Fruit fly (Drosophila melanogaster) whole organism, embryonic: ENCODE results near the gene Gli.

Source experiments
- Adf1 ChIP-seq: fragments of 200-800 bp; sonication (Bioruptor generic); IDR thresholded peaks from 2 replicates; pipeline ENCODE4 v1.3.6; 2022; ENCODE audit warnings: missing biosample characterization, missing genetic modification characterization
- Awh ChIP-seq: fragments of 200-800 bp; sonication (Bioruptor generic); IDR thresholded peaks from 2 replicates; pipeline ENCODE4, ENCODE4 v1.3.6; 2022; ENCODE audit warnings: missing biosample characterization, missing genetic modification characterization
- CG10366 ChIP-seq: fragments of 200-800 bp; sonication (Bioruptor generic); IDR thresholded peaks from 2 replicates; pipeline ENCODE4 v1.3.6; 2022; ENCODE audit warnings: missing biosample characterization, missing genetic modification characterization
- CG11695 ChIP-seq: fragments of 200-800 bp; sonication (Bioruptor generic); IDR thresholded peaks from 3 replicates; pipeline ENCODE4 v1.3.6; 2022; ENCODE audit warnings: missing biosample characterization, missing genetic modification characterization
- CG15073 ChIP-seq: fragments of 200-800 bp; sonication (Bioruptor generic); optimal IDR thresholded peaks from 2 replicates; lab custom pipeline; 2016; ENCODE audit warnings: missing biosample characterization, missing genetic modification characterization
- CG1603 ChIP-seq: fragments of 200-800 bp; sonication (Bioruptor generic); optimal IDR thresholded peaks from 2 replicates; lab custom pipeline; 2019; ENCODE audit warnings: missing biosample characterization, mild to moderate bottlenecking, missing genetic modification characterization, moderate library complexity
- CG17385 ChIP-seq: fragments of 200-800 bp; sonication (Bioruptor generic); optimal IDR thresholded peaks from 3 replicates; lab custom pipeline; 2018; ENCODE audit warnings: missing biosample characterization, mild to moderate bottlenecking, missing genetic modification characterization
- CG1792 ChIP-seq: fragments of 200-800 bp; sonication (Bioruptor generic); optimal IDR thresholded peaks from 2 replicates; lab custom pipeline; 2016; ENCODE audit warnings: missing biosample characterization, missing genetic modification characterization
- CG18011 ChIP-seq: fragments of 200-800 bp; sonication (Bioruptor generic); optimal IDR thresholded peaks from 2 replicates; lab custom pipeline; 2017; ENCODE audit warnings: missing biosample characterization, missing genetic modification characterization, mild to moderate bottlenecking, moderate library complexity, missing genotype
- CG18619 ChIP-seq: fragments of 200-800 bp; sonication (Bioruptor generic); optimal IDR thresholded peaks from 3 replicates; lab custom pipeline; 2017; ENCODE audit warnings: missing biosample characterization, mild to moderate bottlenecking, missing genetic modification characterization
- CG3065 ChIP-seq: fragments of 200-800 bp; sonication (Bioruptor generic); optimal IDR thresholded peaks from 2 replicates; lab custom pipeline; 2016; ENCODE audit warnings: missing biosample characterization, missing genetic modification characterization
- CG31388 ChIP-seq: fragments of 200-800 bp; sonication (Bioruptor generic); optimal IDR thresholded peaks from 2 replicates; lab custom pipeline; 2016; ENCODE audit warnings: missing biosample characterization, missing genetic modification characterization
- CG3847 ChIP-seq: fragments of 200-800 bp; sonication (Bioruptor generic); IDR thresholded peaks from 2 replicates; pipeline ENCODE4 v1.3.6; 2022; ENCODE audit warnings: missing biosample characterization, missing genetic modification characterization
- CG6175 ChIP-seq: fragments of 200-800 bp; sonication (Bioruptor generic); IDR thresholded peaks from 3 replicates; pipeline ENCODE4 v1.3.6; 2022; ENCODE audit warnings: missing biosample characterization, missing genetic modification characterization
- CG7987 ChIP-seq: fragments of 200-800 bp; sonication (Bioruptor generic); optimal IDR thresholded peaks from 2 replicates; lab custom pipeline; 2018; ENCODE audit warnings: missing biosample characterization, mild to moderate bottlenecking, missing genetic modification characterization, moderate library complexity
- CG9817 ChIP-seq: fragments of 200-800 bp; sonication (Bioruptor generic); optimal IDR thresholded peaks from 2 replicates; lab custom pipeline; 2018; ENCODE audit warnings: missing biosample characterization, mild to moderate bottlenecking, missing genetic modification characterization, moderate library complexity
- CHES-1-like ChIP-seq: fragments of 200-800 bp; sonication (Bioruptor generic); optimal IDR thresholded peaks from 2 replicates; lab custom pipeline; 2016; ENCODE audit warnings: missing biosample characterization, missing genetic modification characterization
- Dad ChIP-seq: fragments of 200-800 bp; sonication (Bioruptor generic); optimal IDR thresholded peaks from 3 replicates; lab custom pipeline; 2016; ENCODE audit warnings: missing biosample characterization, missing genetic modification characterization
- Dfd ChIP-seq, 2 experiments: fragments of >200 bp; optimal IDR thresholded peaks; 2 replicates each; lab custom pipeline; 2017; ENCODE audit warnings: missing biosample characterization in 2 of 2, missing genetic modification characterization in 2 of 2
- Dip3 ChIP-seq: fragments of 200-800 bp; sonication (Bioruptor generic); optimal IDR thresholded peaks from 3 replicates; lab custom pipeline; 2016; ENCODE audit warnings: missing biosample characterization, missing genetic modification characterization
- Ets97D ChIP-seq: fragments of 200-800 bp; sonication (Bioruptor generic); optimal IDR thresholded peaks from 3 replicates; lab custom pipeline; 2016; ENCODE audit warnings: missing biosample characterization, missing genetic modification characterization
- Fer3 ChIP-seq: fragments of 200-800 bp; sonication (Bioruptor generic); optimal IDR thresholded peaks from 2 replicates; lab custom pipeline; 2018; ENCODE audit warnings: missing biosample characterization, mild to moderate bottlenecking, missing genetic modification characterization, moderate library complexity
- HHEX ChIP-seq: fragments of 200-800 bp; sonication (Bioruptor generic); optimal IDR thresholded peaks from 3 replicates; lab custom pipeline; 2017; ENCODE audit warnings: missing biosample characterization, mild to moderate bottlenecking, missing genetic modification characterization, missing genetic modification reagents
- HLH54F ChIP-seq: fragments of 200-800 bp; sonication (Bioruptor generic); optimal IDR thresholded peaks from 3 replicates; lab custom pipeline; 2016; ENCODE audit warnings: missing biosample characterization, missing genetic modification characterization
- HmgD ChIP-seq: fragments of 200-800 bp; sonication (Bioruptor generic); optimal IDR thresholded peaks from 3 replicates; lab custom pipeline; 2016; ENCODE audit warnings: missing biosample characterization, missing genetic modification characterization
- Hmx ChIP-seq: fragments of 200-800 bp; sonication (Bioruptor generic); optimal IDR thresholded peaks from 2 replicates; lab custom pipeline; 2016; ENCODE audit warnings: missing biosample characterization, missing genetic modification characterization
- Jarid2 ChIP-seq: fragments of 200-800 bp; sonication (Bioruptor generic); optimal IDR thresholded peaks from 3 replicates; lab custom pipeline; 2017; ENCODE audit warnings: mild to moderate bottlenecking, missing biosample characterization, missing genetic modification reagents, missing genetic modification characterization
- Pdp1 ChIP-seq, 2 experiments: fragments of 200-800 bp; sonication (Bioruptor generic); optimal IDR thresholded peaks; 3 replicates each; lab custom pipeline; 2016; ENCODE audit warnings: missing biosample characterization in 2 of 2, missing genetic modification characterization in 2 of 2, mild to moderate bottlenecking in 1 of 2, moderate library complexity in 1 of 2
- Sry-δ ChIP-seq: fragments of 200-800 bp; sonication (Bioruptor generic); optimal IDR thresholded peaks from 2 replicates; lab custom pipeline; 2016; ENCODE audit warnings: missing biosample characterization, missing genetic modification characterization
- ac ChIP-seq: fragments of 200-800 bp; sonication (Bioruptor generic); optimal IDR thresholded peaks from 3 replicates; lab custom pipeline; 2017; ENCODE audit warnings: missing biosample characterization, mild to moderate bottlenecking, missing genetic modification characterization
- caup ChIP-seq: fragments of 200-800 bp; sonication (Bioruptor generic); optimal IDR thresholded peaks from 3 replicates; lab custom pipeline; 2017; ENCODE audit warnings: missing biosample characterization, mild to moderate bottlenecking, missing genetic modification characterization, moderate library complexity; ENCODE audit not compliant: severe bottlenecking
- corto ChIP-seq: fragments of 200-800 bp; sonication (Bioruptor generic); optimal IDR thresholded peaks from 2 replicates; lab custom pipeline; 2016; ENCODE audit warnings: missing biosample characterization, mild to moderate bottlenecking, missing genetic modification characterization, moderate library complexity
- crol ChIP-seq: fragments of 200-800 bp; sonication (Bioruptor generic); IDR thresholded peaks from 2 replicates; pipeline ENCODE4 v1.3.6; 2022; ENCODE audit warnings: missing biosample characterization, missing genetic modification characterization
- cwo ChIP-seq: fragments of 200-800 bp; sonication (Bioruptor generic); optimal IDR thresholded peaks from 3 replicates; lab custom pipeline; 2017; ENCODE audit warnings: missing biosample characterization, missing genetic modification characterization, mild to moderate bottlenecking, moderate library complexity, missing genetic modification reagents
- ewg ChIP-seq: fragments of 200-800 bp; sonication (Bioruptor generic); optimal IDR thresholded peaks from 3 replicates; lab custom pipeline; 2017; ENCODE audit warnings: mild to moderate bottlenecking, missing biosample characterization, missing genetic modification reagents, missing genetic modification characterization
- fd3F ChIP-seq: fragments of 200-800 bp; sonication (Bioruptor generic); optimal IDR thresholded peaks from 2 replicates; lab custom pipeline; 2018; ENCODE audit warnings: missing biosample characterization, mild to moderate bottlenecking, missing genetic modification characterization, moderate library complexity
- ftz-f1 ChIP-seq: fragments of 200-800 bp; sonication (Bioruptor generic); optimal IDR thresholded peaks from 2 replicates; lab custom pipeline; 2016; ENCODE audit warnings: missing biosample characterization, missing genetic modification characterization
- kni ChIP-seq: fragments of 200-800 bp; sonication (Bioruptor generic); optimal IDR thresholded peaks from 3 replicates; lab custom pipeline; 2017; ENCODE audit warnings: mild to moderate bottlenecking, missing biosample characterization, missing genetic modification reagents, missing genetic modification characterization
- lov ChIP-seq, 2 experiments: fragments of 200-800 bp in 1 of 2; fragments of >200 bp in 1 of 2; sonication (Bioruptor generic) in 1 of 2; IDR thresholded peaks in 1 of 2; optimal IDR thresholded peaks in 1 of 2; 2 replicates in 1 of 2; 3 replicates in 1 of 2; pipeline versions ENCODE4 v1.3.6 to Lab custom; 2017 to 2022; ENCODE audit warnings: missing biosample characterization in 1 of 2, missing genetic modification characterization in 1 of 2
- mld ChIP-seq: fragments of 200-800 bp; sonication (Bioruptor generic); IDR thresholded peaks from 3 replicates; pipeline ENCODE4 v1.3.6; 2022; ENCODE audit warnings: missing biosample characterization, missing genetic modification characterization; ENCODE audit not compliant: partially characterized antibody
- nau ChIP-seq: fragments of 200-800 bp; sonication (Bioruptor generic); optimal IDR thresholded peaks from 3 replicates; lab custom pipeline; 2017; ENCODE audit warnings: missing biosample characterization, mild to moderate bottlenecking, missing genetic modification characterization, missing genetic modification reagents
- pum ChIP-seq: fragments of 200-800 bp; sonication (Bioruptor generic); optimal IDR thresholded peaks from 2 replicates; lab custom pipeline; 2016; ENCODE audit warnings: missing biosample characterization, missing genetic modification characterization
- scrt ChIP-seq: fragments of 200-800 bp; sonication (Bioruptor generic); optimal IDR thresholded peaks from 2 replicates; lab custom pipeline; 2018; ENCODE audit warnings: missing biosample characterization, mild to moderate bottlenecking, missing genetic modification characterization, moderate library complexity
- sisA ChIP-seq: fragments of 200-800 bp; sonication (Bioruptor generic); IDR thresholded peaks from 2 replicates; pipeline ENCODE4 v1.3.6; 2022; ENCODE audit warnings: missing biosample characterization, missing genetic modification characterization
- sqz ChIP-seq: fragments of 200-800 bp; sonication (Bioruptor generic); optimal IDR thresholded peaks from 3 replicates; lab custom pipeline; 2018; ENCODE audit warnings: missing biosample characterization, mild to moderate bottlenecking, missing genetic modification characterization
- toy ChIP-seq: fragments of 200-800 bp; sonication (Bioruptor generic); IDR thresholded peaks from 2 replicates; pipeline ENCODE4 v1.3.6; 2022; ENCODE audit warnings: missing biosample characterization, missing genetic modification characterization
- trem ChIP-seq: fragments of 200-800 bp; optimal IDR thresholded peaks from 3 replicates; lab custom pipeline; 2019; ENCODE audit warnings: missing biosample characterization, mild to moderate bottlenecking, missing genetic modification characterization, moderate library complexity
- yki ChIP-seq: fragments of >200 bp; optimal IDR thresholded peaks from 3 replicates; lab custom pipeline; 2018

Gene Gli

dm6 chr2L:15748261-15748553 lies 14.4 kb downstream of the Gli start (continued):
- peak in 1 of 2 experiments; percentile 61 for TF ChIP-seq Pdp1 (GFP tag; optimal IDR thresholded peaks at IDR 0.05; lab: Kevin White, UChicago)
- no peak for TF ChIP-seq Dad (GFP tag; lab: Kevin White, UChicago)
- TF ChIP-seq CG31388 (GFP tag; lab: Kevin White, UChicago), result no peak
- no peak for TF ChIP-seq CG3065
- TF ChIP-seq trem (tag; lab: Kevin White, UChicago), result peak; percentile 45
- TF ChIP-seq, all 482 proteins: peak for 7

dm6 chr2L:15747394-15748260 lies 14.9 kb downstream of the Gli start, which contains the start of gene CycE:
Gene CycE (minus strand): TSS chr2L:15748150.
- TF ChIP-seq CG6175 (GFP tag; lab: Robert Waterston, UW), result no peak
- no peak for TF ChIP-seq fd3F (GFP tag; lab: Kevin White, UChicago)
- no peak for TF ChIP-seq Fer3 (tag; lab: Kevin White, UChicago)
- peak; percentile 12 for TF ChIP-seq kni (GFP tag; lab: Kevin White, UChicago)
- TF ChIP-seq nau (GFP tag; lab: Kevin White, UChicago), result no peak
- peak; percentile 9 for TF ChIP-seq Sry-δ
- TF ChIP-seq caup, result no peak
- TF ChIP-seq cwo (GFP tag; lab: Kevin White, UChicago), result no peak
- TF ChIP-seq toy (GFP tag; lab: Robert Waterston, UW), result 0 out of 2 replicates have a peak, but pooled peaks have one; percentile 8
- peak; percentile 34 for TF ChIP-seq ewg
- TF ChIP-seq CG10366 (GFP tag; lab: Robert Waterston, UW), result no peak
- peak; percentile 30 for TF ChIP-seq yki (lab: Kevin White, UChicago)
- peak; percentile 97 for TF ChIP-seq crol (GFP tag; lab: Robert Waterston, UW)
- no peak for TF ChIP-seq mld (GFP tag; lab: Robert Waterston, UW)
- TF ChIP-seq pum (GFP tag; lab: Kevin White, UChicago), result no peak
- TF ChIP-seq CG15073 (GFP tag; lab: Kevin White, UChicago), result no peak
- TF ChIP-seq CHES-1-like (GFP tag; lab: Kevin White, UChicago), result no peak
- no peak for TF ChIP-seq Hmx (GFP tag; lab: Kevin White, UChicago)
- no peak for TF ChIP-seq CG18619
- TF ChIP-seq ac (GFP tag; lab: Kevin White, UChicago), result no peak
- no peak for TF ChIP-seq lov (optimal IDR thresholded peaks at IDR 0.05; lab: Kevin White, UChicago)
- no peak for TF ChIP-seq lov (GFP tag; IDR thresholded peaks at IDR 0.05; lab: Robert Waterston, UW)
- TF ChIP-seq HLH54F (GFP tag; lab: Kevin White, UChicago), result no peak
- no peak for TF ChIP-seq CG11695 (GFP tag; lab: Robert Waterston, UW)
- no peak for TF ChIP-seq CG9817 (tag; lab: Kevin White, UChicago)
- TF ChIP-seq scrt (GFP tag; lab: Kevin White, UChicago), result no peak
- TF ChIP-seq Ets97D, result peak; percentile 3
- no peak for TF ChIP-seq CG7987 (GFP tag; lab: Kevin White, UChicago)
- TF ChIP-seq sisA (GFP tag; lab: Robert Waterston, UW), result no peak
- TF ChIP-seq CG3847, result no peak
- TF ChIP-seq ftz-f1 (GFP tag; lab: Kevin White, UChicago), result no peak
- no peak for TF ChIP-seq Dip3
- TF ChIP-seq sqz (GFP tag; lab: Kevin White, UChicago), result peak; percentile 95
- no peak for TF ChIP-seq Awh (GFP tag; lab: Robert Waterston, UW)
- TF ChIP-seq CG17385 (GFP tag; lab: Kevin White, UChicago), result no peak
- TF ChIP-seq HHEX (GFP tag; lab: Kevin White, UChicago), result no peak
- TF ChIP-seq Dfd (GFP tag; optimal IDR thresholded peaks at IDR 0.05; lab: Kevin White, UChicago), result no peak
- TF ChIP-seq HmgD (GFP tag; lab: Kevin White, UChicago), result peak; percentile 28
- peak; percentile 55 for TF ChIP-seq CG1603 (tag; lab: Kevin White, UChicago)
- TF ChIP-seq corto (GFP tag; lab: Kevin White, UChicago), result no peak
- no peak for TF ChIP-seq CG1792 (GFP tag; lab: Kevin White, UChicago)
- TF ChIP-seq CG18011 (GFP tag; lab: Kevin White, UChicago), result no peak
- peak; percentile 93 for TF ChIP-seq Adf1 (GFP tag; lab: Robert Waterston, UW)
- TF ChIP-seq Jarid2, result no peak
